Worm (Caenorhabditis elegans) whole organism, L4 larva: ENCODE data around the gene str-161.

Experiments used
- D1046.2 ChIP-seq: fragments of 200-800 bp; sonication (Bioruptor generic); IDR thresholded peaks from 2 replicates; pipeline ENCODE4 v1.3.6; 2022; ENCODE audit warnings: missing genetic modification characterization, missing compliant biosample characterization
- F26F4.8 ChIP-seq: fragments of 200-800 bp; sonication (Bioruptor generic); conservative IDR thresholded peaks from 2 replicates; pipeline ENCODE4 v1.3.6; 2022; ENCODE audit warnings: missing genetic modification characterization, missing compliant biosample characterization
- F44E2.7 ChIP-seq: fragments of 200-800 bp; sonication (Bioruptor generic); IDR thresholded peaks from 2 replicates; pipeline ENCODE4 v2.1.2; 2022; ENCODE audit warnings: missing genetic modification characterization, missing compliant biosample characterization
- Y5F2A.4 ChIP-seq: fragments of 200-800 bp; sonication (Bioruptor generic); optimal IDR thresholded peaks from 2 replicates; lab custom pipeline; 2018; ENCODE audit warnings: mild to moderate bottlenecking, missing genetic modification characterization, missing compliant biosample characterization
- aha-1 ChIP-seq: fragments of 150-350 bp; peaks from one replicate; lab custom pipeline; 2014; ENCODE audit warnings: missing biosample characterization, missing genetic modification characterization
- ama-1 ChIP-seq: fragments of 150-350 bp; optimal IDR thresholded peaks from 2 replicates; lab custom pipeline; 2014; ENCODE audit warnings: inconsistent platforms, mixed read lengths
- attf-4 ChIP-seq: sonication (generic microtip); optimal IDR thresholded peaks from 3 replicates; lab custom pipeline; 2017; ENCODE audit warnings: missing biosample characterization, missing genetic modification characterization
- ceh-20 ChIP-seq: fragments of 200-800 bp; sonication (Bioruptor generic); IDR thresholded peaks from 2 replicates; pipeline ENCODE4 v1.3.6; 2022; ENCODE audit warnings: missing genetic modification reagents, missing genetic modification characterization, missing compliant biosample characterization
- ces-1 ChIP-seq: fragments of 150-350 bp; sonication (generic microtip); optimal IDR thresholded peaks from 4 replicates; lab custom pipeline; 2014; ENCODE audit warnings: missing biosample characterization, missing genetic modification reagents, missing genetic modification characterization
- ctbp-1 ChIP-seq: fragments of 200-800 bp; sonication (Bioruptor generic); IDR thresholded peaks from 2 replicates; pipeline ENCODE4 v1.3.6; 2022; ENCODE audit warnings: missing genetic modification reagents, missing genetic modification characterization, missing compliant biosample characterization
- daf-12 ChIP-seq: fragments of 150-350 bp; optimal IDR thresholded peaks from 2 replicates; lab custom pipeline; 2014; ENCODE audit warnings: missing biosample characterization, missing genetic modification reagents, missing genetic modification characterization
- daf-16 ChIP-seq, 3 experiments: sonication (generic microtip); optimal IDR thresholded peaks; 2 replicates each; lab custom pipeline; 2016 to 2017; ENCODE audit warnings: missing genetic modification characterization in 3 of 3, missing genetic modification reagents in 3 of 3, mild to moderate bottlenecking in 2 of 3, missing compliant biosample characterization in 2 of 3, missing biosample characterization in 1 of 3, moderate library complexity in 1 of 3
- dmd-8 ChIP-seq: fragments of 200-800 bp; sonication (Bioruptor generic); IDR thresholded peaks from 2 replicates; pipeline ENCODE4 v1.3.6; 2022; ENCODE audit warnings: missing genetic modification characterization, missing compliant biosample characterization
- hlh-30 ChIP-seq: sonication (generic microtip); optimal IDR thresholded peaks from 2 replicates; lab custom pipeline; 2017; ENCODE audit warnings: antibody characterized with exemption, mild to moderate bottlenecking, missing genetic modification characterization, missing compliant biosample characterization; ENCODE audit not compliant: insufficient read depth
- hmg-1.1 ChIP-seq: fragments of 200-800 bp; sonication (Bioruptor generic); IDR thresholded peaks from 2 replicates; pipeline ENCODE4 v1.3.6; 2022; ENCODE audit warnings: missing genetic modification reagents, missing genetic modification characterization, missing compliant biosample characterization
- lin-1 ChIP-seq: fragments of 200-800 bp; sonication (Bioruptor generic); IDR thresholded peaks from 2 replicates; pipeline ENCODE4 v1.3.6; 2022; ENCODE audit warnings: missing genetic modification reagents, missing genetic modification characterization, missing compliant biosample characterization
- lin-15B ChIP-seq: fragments of 150-350 bp; sonication (generic microtip); optimal IDR thresholded peaks from 3 replicates; lab custom pipeline; 2014; ENCODE audit warnings: missing biosample characterization, missing genetic modification characterization
- lin-29 ChIP-seq: fragments of 200-800 bp; sonication (Bioruptor generic); IDR thresholded peaks from 2 replicates; pipeline ENCODE4 v1.3.6; 2022; ENCODE audit warnings: missing genetic modification reagents, missing genetic modification characterization, missing compliant biosample characterization
- lin-38 ChIP-seq: fragments of 200-800 bp; sonication (Bioruptor generic); IDR thresholded peaks from 2 replicates; pipeline ENCODE4 v1.3.6; 2022; ENCODE audit warnings: missing genetic modification reagents, missing genetic modification characterization, missing compliant biosample characterization
- madf-9 ChIP-seq: fragments of 200-800 bp; sonication (Bioruptor generic); conservative IDR thresholded peaks from 2 replicates; pipeline ENCODE4 v1.3.6; 2022; ENCODE audit warnings: missing genetic modification reagents, missing genetic modification characterization, missing compliant biosample characterization
- mdl-1 ChIP-seq, 2 experiments: fragments of 150-350 bp in 1 of 2; sonication (generic microtip) in 1 of 2; optimal IDR thresholded peaks; 2 replicates each; lab custom pipeline; 2014 to 2017; ENCODE audit warnings: missing biosample characterization in 2 of 2, missing genetic modification characterization in 2 of 2
- mep-1 ChIP-seq: fragments of 150-350 bp; sonication (generic microtip); optimal IDR thresholded peaks from 3 replicates; lab custom pipeline; 2014; ENCODE audit warnings: missing biosample characterization, missing genetic modification characterization
- mxl-2 ChIP-seq: fragments of 200-800 bp; sonication (Bioruptor generic); conservative IDR thresholded peaks from 2 replicates; pipeline ENCODE4 v1.3.6; 2022; ENCODE audit warnings: missing genetic modification reagents, missing genetic modification characterization, missing compliant biosample characterization
- mxl-3 ChIP-seq: fragments of 200-800 bp; sonication (Bioruptor generic); optimal IDR thresholded peaks from 2 replicates; lab custom pipeline; 2018; ENCODE audit warnings: mild to moderate bottlenecking, missing genetic modification characterization, missing compliant biosample characterization
- nhr-10 ChIP-seq: fragments of 150-350 bp; optimal IDR thresholded peaks from 2 replicates; lab custom pipeline; 2014; ENCODE audit warnings: missing biosample characterization, missing genetic modification characterization
- nhr-111 ChIP-seq: fragments of 200-800 bp; sonication (Bioruptor generic); optimal IDR thresholded peaks from 2 replicates; lab custom pipeline; 2018; ENCODE audit warnings: mild to moderate bottlenecking, missing genetic modification characterization, missing compliant biosample characterization
- nhr-237 ChIP-seq: sonication (generic microtip); optimal IDR thresholded peaks from 2 replicates; lab custom pipeline; 2017; ENCODE audit warnings: missing biosample characterization, missing genetic modification characterization
- nhr-76 ChIP-seq: fragments of 150-350 bp; optimal IDR thresholded peaks from 2 replicates; lab custom pipeline; 2014; ENCODE audit warnings: missing biosample characterization, missing genetic modification characterization
- nhr-77 ChIP-seq: fragments of 150-350 bp; optimal IDR thresholded peaks from 2 replicates; lab custom pipeline; 2014; ENCODE audit warnings: missing biosample characterization, missing genetic modification characterization
- pha-4 ChIP-seq, 2 experiments: fragments of 150-350 bp in 1 of 2; fragments of 200-800 bp in 1 of 2; sonication (Bioruptor generic) in 1 of 2; IDR thresholded peaks in 1 of 2; optimal IDR thresholded peaks in 1 of 2; 2 replicates each; pipeline versions ENCODE4 v1.3.6 to Lab custom; 2014 to 2022; ENCODE audit warnings: missing genetic modification characterization in 2 of 2, missing genetic modification reagents in 2 of 2, missing biosample characterization in 1 of 2, missing compliant biosample characterization in 1 of 2
- pqm-1 ChIP-seq: sonication (generic microtip); optimal IDR thresholded peaks from 2 replicates; lab custom pipeline; 2017; ENCODE audit warnings: missing biosample characterization, missing genetic modification characterization
- rbr-2 ChIP-seq: sonication (generic microtip); optimal IDR thresholded peaks from 2 replicates; lab custom pipeline; 2016; ENCODE audit warnings: missing genotype, missing genetic modification characterization, missing compliant biosample characterization
- spr-3 ChIP-seq: fragments of 200-800 bp; sonication (Bioruptor generic); optimal IDR thresholded peaks from 2 replicates; lab custom pipeline; 2018; ENCODE audit warnings: mild to moderate bottlenecking, missing genetic modification characterization, missing compliant biosample characterization
- tag-97 ChIP-seq: fragments of 200-800 bp; sonication (Bioruptor generic); IDR thresholded peaks from 2 replicates; pipeline ENCODE4 v1.3.6; 2022; ENCODE audit warnings: missing genetic modification characterization, missing compliant biosample characterization
- unc-130 ChIP-seq: sonication (generic microtip); optimal IDR thresholded peaks from 2 replicates; lab custom pipeline; 2016; ENCODE audit warnings: missing genetic modification reagents, missing genetic modification characterization, missing compliant biosample characterization
- unc-62 ChIP-seq, 3 experiments: fragments of 150-350 bp in 1 of 3; sonication (generic microtip); optimal IDR thresholded peaks in 2 of 3; peaks in 1 of 3; 1 replicate in 1 of 3; 2 replicates in 2 of 3; lab custom pipeline; 2014 to 2017; ENCODE audit warnings: missing biosample characterization in 3 of 3, missing genetic modification characterization in 3 of 3, missing genetic modification reagents in 3 of 3, missing genotype in 1 of 3
- vab-7 ChIP-seq: fragments of 200-800 bp; sonication (Bioruptor generic); IDR thresholded peaks from 2 replicates; pipeline ENCODE4 v1.3.6; 2022; ENCODE audit warnings: missing genetic modification reagents, missing genetic modification characterization, missing compliant biosample characterization
- zag-1 ChIP-seq: fragments of 150-350 bp; optimal IDR thresholded peaks from 2 replicates; lab custom pipeline; 2014; ENCODE audit warnings: missing biosample characterization, missing genetic modification characterization
- ztf-11 ChIP-seq: fragments of 150-350 bp; optimal IDR thresholded peaks from 2 replicates; lab custom pipeline; 2014; ENCODE audit warnings: missing biosample characterization, missing genetic modification characterization

str-161 gene

DNA sequence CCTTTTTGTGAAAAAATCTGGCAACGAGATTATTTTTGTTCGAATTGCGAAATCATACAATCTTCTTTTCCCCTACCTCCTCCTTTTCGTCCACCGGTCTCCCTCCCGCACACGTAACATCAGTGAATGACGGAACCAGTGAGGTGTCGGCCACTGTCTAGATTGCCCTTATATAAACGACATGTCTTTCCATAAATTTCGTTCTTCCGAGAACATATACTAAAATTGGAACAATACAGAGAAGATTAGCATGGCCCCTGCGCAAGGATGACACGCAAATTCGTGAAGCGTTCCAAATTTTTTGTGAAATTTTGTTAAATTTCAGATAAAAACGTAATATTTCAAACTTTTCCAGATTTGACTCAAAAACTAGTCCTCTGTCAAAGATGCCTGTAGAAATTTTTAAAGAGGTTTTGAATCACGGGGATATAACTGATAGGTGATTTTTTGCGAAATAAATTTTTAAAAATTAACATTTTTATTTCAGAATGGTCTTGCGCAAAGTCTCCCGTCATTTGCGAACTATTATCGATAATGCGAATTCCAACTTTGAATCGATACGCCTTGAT is 27.0 kb upstream of the str-161 start (continued):
- TF ChIP-seq nhr-76 (tag; lab: Kevin White, UChicago): no peak

DNA sequence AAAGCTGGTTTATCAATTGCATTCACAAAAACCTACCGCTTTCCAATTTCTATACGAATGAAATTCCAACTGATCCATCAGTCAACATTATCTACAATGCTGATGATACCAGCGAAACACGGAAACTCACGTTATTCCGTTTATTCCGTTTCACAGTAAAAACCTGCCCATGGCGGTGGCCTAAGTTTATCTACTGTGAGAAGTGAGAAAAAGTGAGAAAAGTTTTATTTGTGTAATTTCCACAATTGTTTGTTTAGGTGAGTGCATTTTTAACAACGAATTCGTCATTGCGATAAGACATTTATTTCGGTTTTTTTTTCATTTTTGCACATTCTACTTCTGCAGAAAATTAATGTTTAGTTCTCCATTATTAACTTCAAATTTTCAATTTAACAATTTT is 26.2 kb upstream of the str-161 start, which contains the start of gene Y9C9A.8:
Y9C9A.8 (plus strand) TSS at position 301 of the 400 bp plus-strand sequence.
- TF ChIP-seq daf-16 (GFP tag; optimal IDR thresholded peaks at IDR 0.05; lab: Kevin White, UChicago) (no peak), daf-16 (tag; optimal IDR thresholded peaks at IDR 0.05; lab: Kevin White, UChicago) (peak; percentile 30), spr-3 (GFP tag; lab: Kevin White, UChicago) (no peak), unc-62 (GFP tag; optimal IDR thresholded peaks at IDR 0.05 in 1 of 2; lab: Kevin White, UChicago) (no peak), unc-62 (tag; optimal IDR thresholded peaks at IDR 0.05; lab: Kevin White, UChicago) (no peak)

DNA sequence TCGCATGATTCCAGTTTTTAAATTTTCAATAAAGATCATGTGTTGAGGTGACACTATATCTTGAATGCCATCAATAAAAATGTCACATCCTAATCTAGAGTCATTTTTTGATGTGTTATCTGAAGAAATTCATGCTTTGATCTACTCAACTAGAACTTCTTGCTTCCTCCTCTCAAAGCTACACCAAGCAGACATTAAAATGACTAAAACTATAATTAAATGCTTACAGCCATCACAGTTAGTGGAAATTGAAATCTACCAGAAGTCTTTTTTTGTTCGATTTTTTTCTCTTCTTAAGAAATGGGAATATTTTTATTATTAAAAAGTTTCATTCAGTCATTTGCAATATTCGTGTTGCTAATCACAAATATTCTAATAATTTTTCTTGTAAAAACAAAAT is 13.9 kb upstream of the str-161 start, which contains the start of gene str-158:
str-158 (plus strand) TSS at position 301 of the 400 bp plus-strand sequence.
- no peak for TF ChIP-seq lin-29 (GFP tag; lab: Robert Waterston, UW)

DNA sequence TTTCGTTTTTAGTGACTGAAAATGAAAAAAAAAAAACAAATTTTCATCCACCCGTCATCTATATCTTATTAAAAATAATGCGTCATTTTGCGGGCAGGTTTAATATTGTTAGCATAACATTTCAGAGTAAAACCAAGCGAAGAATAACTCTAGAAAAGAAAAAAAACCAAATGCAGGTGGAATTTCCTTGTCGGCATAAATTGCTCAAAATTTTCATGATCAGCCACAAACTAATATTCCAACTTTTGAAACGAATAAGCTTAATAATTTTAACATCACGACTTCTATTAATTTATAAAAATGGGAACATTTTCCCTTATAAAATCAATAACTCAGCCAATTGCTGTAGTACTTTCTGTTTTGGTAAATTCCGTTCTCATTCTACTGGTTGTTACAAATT is 11.8 kb upstream of the str-161 start, which contains the start of gene str-155:
str-155 (plus strand) TSS at position 301 of the 400 bp plus-strand sequence.
- TF ChIP-seq unc-130 (GFP tag; lab: Kevin White, UChicago) (no peak), unc-62 (GFP tag; optimal IDR thresholded peaks at IDR 0.05 in 1 of 2; lab: Kevin White, UChicago) (peak in 1 of 2 experiments; percentile 65), unc-62 (tag; optimal IDR thresholded peaks at IDR 0.05; lab: Kevin White, UChicago) (no peak)

DNA sequence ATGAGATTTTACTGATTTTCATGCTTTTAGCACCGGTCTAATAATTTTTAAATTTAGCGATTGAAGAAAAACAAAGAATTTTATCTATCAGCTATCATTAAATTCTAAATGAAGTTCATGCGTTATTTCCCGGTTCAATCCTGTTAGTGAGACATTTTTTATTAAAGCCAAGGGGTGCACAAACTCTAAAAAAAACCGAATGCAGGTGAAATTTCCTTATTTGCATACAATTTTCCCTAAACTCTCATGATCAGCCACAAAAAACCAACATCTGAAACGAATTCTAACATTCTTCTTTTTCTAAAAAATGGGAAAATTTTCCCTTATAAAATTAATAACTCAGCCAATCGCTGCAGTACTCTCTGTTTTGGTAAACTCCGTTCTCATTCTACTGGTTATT is 9.2 kb upstream of the str-161 start, which contains the start of gene str-156:
str-156 (plus strand) TSS at position 301 of the 400 bp plus-strand sequence.
- TF ChIP-seq aha-1 (tag; lab: Kevin White, UChicago) (no peak), ztf-11 (tag; lab: Kevin White, UChicago) (no peak), nhr-111 (GFP tag; lab: Kevin White, UChicago) (no peak), unc-130 (GFP tag; lab: Kevin White, UChicago) (no peak), lin-1 (GFP tag; lab: Robert Waterston, UW) (no peak), F44E2.7 (GFP tag; lab: Robert Waterston, UW) (no peak), ama-1 (lab: Kevin White, UChicago) (no peak), nhr-10 (no peak), lin-38 (no peak), ces-1 (GFP tag; lab: Kevin White, UChicago) (no peak), pqm-1 (tag; lab: Kevin White, UChicago) (no peak), madf-9 (GFP tag; lab: Robert Waterston, UW) (no peak), hmg-1.1 (GFP tag; lab: Robert Waterston, UW) (no peak), daf-12 (tag; lab: Kevin White, UChicago) (no peak), attf-4 (no peak), rbr-2 (tag; lab: Kevin White, UChicago) (no peak)

DNA sequence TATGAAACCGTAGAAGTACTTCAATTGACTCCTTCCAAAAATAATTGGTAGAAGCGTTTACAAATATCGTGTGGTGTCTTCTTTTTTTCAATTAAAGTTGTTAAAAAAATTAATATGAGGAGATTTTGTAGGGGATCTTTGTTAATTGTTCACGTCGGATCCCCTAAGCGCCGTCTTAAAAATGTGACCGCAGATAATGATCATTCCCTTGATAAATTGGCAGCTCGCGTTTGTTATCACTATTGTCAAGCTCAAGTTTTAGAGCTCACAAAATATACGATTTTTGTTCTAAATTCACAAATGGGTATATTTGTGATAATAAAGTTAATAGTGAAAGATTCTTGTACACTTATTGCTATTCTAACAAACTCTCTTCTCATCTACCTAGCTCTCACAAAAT is 5.2 kb upstream of the str-161 start, which contains the start of gene str-159:
str-159 (plus strand) TSS at position 301 of the 400 bp plus-strand sequence.
- TF ChIP-seq mep-1 (tag; lab: Kevin White, UChicago): no peak
- no peak for TF ChIP-seq mxl-2 (GFP tag; lab: Robert Waterston, UW)
- TF ChIP-seq ceh-20 (GFP tag; lab: Robert Waterston, UW): no peak
- TF ChIP-seq pha-4 (GFP tag; IDR thresholded peaks at IDR 0.05; lab: Robert Waterston, UW): no peak
- TF ChIP-seq pha-4 (tag; optimal IDR thresholded peaks at IDR 0.05; lab: Kevin White, UChicago): no peak
- TF ChIP-seq hlh-30 (tag; lab: Kevin White, UChicago): no peak
- no peak for TF ChIP-seq daf-16 (GFP tag; optimal IDR thresholded peaks at IDR 0.05; lab: Kevin White, UChicago)
- no peak for TF ChIP-seq daf-16 (tag; optimal IDR thresholded peaks at IDR 0.05; lab: Kevin White, UChicago)
- no peak for TF ChIP-seq D1046.2 (GFP tag; lab: Robert Waterston, UW)
- TF ChIP-seq F26F4.8: no peak
- no peak for TF ChIP-seq lin-15B (tag; lab: Kevin White, UChicago)
- no peak for TF ChIP-seq ctbp-1 (GFP tag; lab: Robert Waterston, UW)
- no peak for TF ChIP-seq dmd-8 (GFP tag; lab: Robert Waterston, UW)
- no peak for TF ChIP-seq nhr-77
- TF ChIP-seq zag-1 (tag; lab: Kevin White, UChicago): no peak
- no peak for TF ChIP-seq vab-7 (GFP tag; lab: Robert Waterston, UW)
- no peak for TF ChIP-seq nhr-237 (tag; lab: Kevin White, UChicago)
- no peak for TF ChIP-seq mxl-3 (GFP tag; lab: Kevin White, UChicago)
- TF ChIP-seq Y5F2A.4 (GFP tag; lab: Kevin White, UChicago): no peak
- TF ChIP-seq nhr-76 (tag; lab: Kevin White, UChicago): no peak
- TF ChIP-seq tag-97 (GFP tag; lab: Robert Waterston, UW): no peak
- TF ChIP-seq mdl-1 (tag; optimal IDR thresholded peaks at IDR 0.05; lab: Kevin White, UChicago): no peak
